Worm (Caenorhabditis elegans) whole organism, L2 larva: ENCODE results near the gene T28C6.8.

Experiments used
- C34F6.9 ChIP-seq: fragments of 150-350 bp; optimal IDR thresholded peaks from 2 replicates; lab custom pipeline; 2014; ENCODE audit warnings: missing biosample characterization, missing genetic modification characterization
- F13H6.1 ChIP-seq: sonication (generic microtip); optimal IDR thresholded peaks from 2 replicates; lab custom pipeline; 2016; ENCODE audit warnings: missing genetic modification characterization, missing compliant biosample characterization
- R02D3.7 ChIP-seq: fragments of 150-350 bp; optimal IDR thresholded peaks from 2 replicates; lab custom pipeline; 2014; ENCODE audit warnings: missing biosample characterization, missing genetic modification characterization
- Y55F3AM.14 ChIP-seq: fragments of 200-800 bp; sonication (Bioruptor generic); optimal IDR thresholded peaks from 2 replicates; lab custom pipeline; 2018; ENCODE audit warnings: mild to moderate bottlenecking, missing genetic modification characterization, missing compliant biosample characterization
- ZK546.5 ChIP-seq: sonication (generic microtip); optimal IDR thresholded peaks from 2 replicates; lab custom pipeline; 2017; ENCODE audit warnings: missing biosample characterization, missing genetic modification characterization
- alr-1 ChIP-seq: fragments of 150-350 bp; optimal IDR thresholded peaks from 2 replicates; lab custom pipeline; 2014; ENCODE audit warnings: missing biosample characterization, missing genetic modification characterization
- aly-2 ChIP-seq: fragments of 150-350 bp; optimal IDR thresholded peaks from 2 replicates; lab custom pipeline; 2014; ENCODE audit warnings: missing biosample characterization, missing genetic modification characterization
- blmp-1 ChIP-seq: sonication (generic microtip); optimal IDR thresholded peaks from 2 replicates; lab custom pipeline; 2017; ENCODE audit warnings: missing genetic modification characterization, mild to moderate bottlenecking, missing compliant biosample characterization, antibody characterized with exemption, moderate library complexity; ENCODE audit not compliant: insufficient read depth
- ceh-16 ChIP-seq: fragments of 150-350 bp; optimal IDR thresholded peaks from 2 replicates; lab custom pipeline; 2014; ENCODE audit warnings: missing biosample characterization, missing genetic modification characterization
- ceh-82 ChIP-seq: fragments of 150-350 bp; optimal IDR thresholded peaks from 2 replicates; lab custom pipeline; 2014; ENCODE audit warnings: missing biosample characterization, missing genetic modification characterization
- crh-2 ChIP-seq: sonication (generic microtip); optimal IDR thresholded peaks from 2 replicates; lab custom pipeline; 2017; ENCODE audit warnings: missing biosample characterization, missing genetic modification characterization
- dmd-4 ChIP-seq: sonication (generic microtip); optimal IDR thresholded peaks from 2 replicates; lab custom pipeline; 2017; ENCODE audit warnings: missing biosample characterization, missing genetic modification characterization
- egl-27 ChIP-seq: sonication (generic microtip); optimal IDR thresholded peaks from 3 replicates; lab custom pipeline; 2017; ENCODE audit warnings: missing biosample characterization, missing genetic modification reagents, missing genetic modification characterization
- elt-1 ChIP-seq: fragments of 150-350 bp; optimal IDR thresholded peaks from 2 replicates; lab custom pipeline; 2014; ENCODE audit warnings: missing biosample characterization, missing genetic modification characterization
- elt-3 ChIP-seq: sonication (generic microtip); optimal IDR thresholded peaks from 2 replicates; lab custom pipeline; 2017; ENCODE audit warnings: missing biosample characterization, missing genetic modification characterization
- fos-1 ChIP-seq: fragments of 150-350 bp; optimal IDR thresholded peaks from 2 replicates; lab custom pipeline; 2014; ENCODE audit warnings: missing biosample characterization, missing genetic modification characterization
- gmeb-1 ChIP-seq: fragments of 150-350 bp; optimal IDR thresholded peaks from 2 replicates; lab custom pipeline; 2014; ENCODE audit warnings: missing biosample characterization, missing genetic modification characterization
- lin-11 ChIP-seq: fragments of 150-350 bp; sonication (generic microtip); optimal IDR thresholded peaks from 2 replicates; lab custom pipeline; 2014; ENCODE audit warnings: missing biosample characterization, missing genetic modification characterization, inconsistent platforms, mixed read lengths
- lin-13 ChIP-seq: fragments of 150-350 bp; optimal IDR thresholded peaks from 2 replicates; lab custom pipeline; 2014; ENCODE audit warnings: missing biosample characterization, missing genetic modification reagents, missing genetic modification characterization
- lin-39 ChIP-seq: fragments of 150-350 bp; optimal IDR thresholded peaks from 2 replicates; lab custom pipeline; 2014; ENCODE audit warnings: missing biosample characterization, missing genetic modification reagents, missing genetic modification characterization
- lsy-2 ChIP-seq, 2 experiments: fragments of 150-350 bp in 1 of 2; sonication (generic microtip) in 1 of 2; optimal IDR thresholded peaks; 2 replicates each; lab custom pipeline; 2014 to 2017; ENCODE audit warnings: missing biosample characterization in 2 of 2, missing genetic modification characterization in 2 of 2
- mab-5 ChIP-seq: fragments of 150-350 bp; optimal IDR thresholded peaks from 2 replicates; lab custom pipeline; 2014; ENCODE audit warnings: missing biosample characterization, missing genetic modification characterization
- mbf-1 ChIP-seq: sonication (generic microtip); optimal IDR thresholded peaks from 2 replicates; lab custom pipeline; 2017; ENCODE audit warnings: missing biosample characterization, missing genetic modification characterization
- mdl-1 ChIP-seq, 2 experiments: fragments of 150-350 bp in 1 of 2; sonication (generic microtip) in 1 of 2; optimal IDR thresholded peaks; 2 replicates each; lab custom pipeline; 2017; ENCODE audit warnings: missing biosample characterization in 2 of 2, missing genetic modification characterization in 2 of 2
- nhr-10 ChIP-seq: sonication (generic microtip); optimal IDR thresholded peaks from 2 replicates; lab custom pipeline; 2017; ENCODE audit warnings: missing biosample characterization, missing genetic modification characterization
- nhr-11 ChIP-seq: fragments of 150-350 bp; optimal IDR thresholded peaks from 2 replicates; lab custom pipeline; 2014; ENCODE audit warnings: missing biosample characterization, missing genetic modification characterization
- nhr-12 ChIP-seq: fragments of 150-350 bp; optimal IDR thresholded peaks from 2 replicates; lab custom pipeline; 2014; ENCODE audit warnings: missing biosample characterization, missing genetic modification characterization
- nhr-129 ChIP-seq: fragments of 150-350 bp; optimal IDR thresholded peaks from 2 replicates; lab custom pipeline; 2014; ENCODE audit warnings: missing biosample characterization, missing genetic modification characterization
- nhr-21 ChIP-seq: fragments of 150-350 bp; optimal IDR thresholded peaks from 2 replicates; lab custom pipeline; 2014; ENCODE audit warnings: missing biosample characterization, missing genetic modification characterization
- nhr-237 ChIP-seq: fragments of 150-350 bp; optimal IDR thresholded peaks from 2 replicates; lab custom pipeline; 2014; ENCODE audit warnings: missing biosample characterization, missing genetic modification characterization
- nhr-25 ChIP-seq: fragments of 150-350 bp; sonication (generic microtip); optimal IDR thresholded peaks from 3 replicates; lab custom pipeline; 2014; ENCODE audit warnings: missing biosample characterization, missing genetic modification characterization
- nhr-77 ChIP-seq: fragments of 150-350 bp; optimal IDR thresholded peaks from 2 replicates; lab custom pipeline; 2014; ENCODE audit warnings: missing biosample characterization, missing genetic modification characterization
- peb-1 ChIP-seq: fragments of 150-350 bp; optimal IDR thresholded peaks from 2 replicates; lab custom pipeline; 2014; ENCODE audit warnings: missing biosample characterization, missing genetic modification characterization
- sem-4 ChIP-seq: fragments of 150-350 bp; optimal IDR thresholded peaks from 2 replicates; lab custom pipeline; 2014; ENCODE audit warnings: missing biosample characterization, missing genetic modification reagents, missing genetic modification characterization
- sma-3 ChIP-seq: sonication (generic microtip); optimal IDR thresholded peaks from 2 replicates; lab custom pipeline; 2016; ENCODE audit warnings: missing genetic modification reagents, missing genetic modification characterization, missing compliant biosample characterization
- sma-9 ChIP-seq, 2 experiments: fragments of 150-350 bp in 1 of 2; sonication (generic microtip) in 1 of 2; optimal IDR thresholded peaks; 2 replicates each; lab custom pipeline; 2014 to 2016; ENCODE audit warnings: missing genetic modification characterization in 2 of 2, mild to moderate bottlenecking in 1 of 2, missing biosample characterization in 1 of 2, missing compliant biosample characterization in 1 of 2, missing genetic modification reagents in 1 of 2, moderate library complexity in 1 of 2
- snpc-4 ChIP-seq: fragments of 150-350 bp; optimal IDR thresholded peaks from 2 replicates; lab custom pipeline; 2014; ENCODE audit warnings: missing biosample characterization, missing genetic modification characterization
- unc-39 ChIP-seq: fragments of 150-350 bp; optimal IDR thresholded peaks from 2 replicates; lab custom pipeline; 2014; ENCODE audit warnings: missing biosample characterization, missing genetic modification characterization
- unc-55 ChIP-seq: fragments of 150-350 bp; sonication (generic microtip); optimal IDR thresholded peaks from 3 replicates; lab custom pipeline; 2014; ENCODE audit warnings: missing biosample characterization, missing genetic modification reagents, missing genetic modification characterization
- unc-62 ChIP-seq: fragments of 150-350 bp; optimal IDR thresholded peaks from 2 replicates; lab custom pipeline; 2014; ENCODE audit warnings: missing biosample characterization, missing genetic modification reagents, missing genetic modification characterization
- zag-1 ChIP-seq: fragments of 150-350 bp; optimal IDR thresholded peaks from 2 replicates; lab custom pipeline; 2014; ENCODE audit warnings: missing biosample characterization, missing genetic modification characterization
- ztf-1 ChIP-seq: fragments of 200-800 bp; sonication (Bioruptor generic); conservative IDR thresholded peaks from 2 replicates; pipeline ENCODE4 v1.3.6; 2022; ENCODE audit warnings: missing genetic modification characterization, missing compliant biosample characterization
- ztf-11 ChIP-seq: sonication (generic microtip); optimal IDR thresholded peaks from 2 replicates; lab custom pipeline; 2017; ENCODE audit warnings: missing biosample characterization, missing genetic modification characterization

Gene T28C6.8

DNA sequence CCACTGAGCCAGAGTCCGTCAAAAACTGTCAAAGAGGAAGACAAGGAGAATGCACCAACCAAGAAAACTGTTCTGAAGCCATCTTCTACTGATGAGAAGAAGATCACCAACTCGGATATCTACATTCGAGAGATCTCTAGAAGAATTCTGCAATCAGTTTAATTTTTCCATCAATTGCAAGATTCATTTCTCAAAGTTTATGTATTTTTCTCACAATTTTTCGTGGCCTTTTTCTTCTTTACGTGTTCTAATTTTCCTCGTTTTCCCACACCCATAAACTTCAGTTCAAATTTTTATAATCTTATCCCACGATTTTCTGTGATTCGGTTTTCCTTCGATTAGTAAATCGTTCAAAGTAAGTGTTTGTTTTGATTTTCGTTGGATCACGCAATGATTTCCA is 43.3 kb upstream of the T28C6.8 start, which contains the start of gene hdl-2:
TSS of gene hdl-2 (plus strand) at position 301 of the 400 bp plus-strand sequence.
- no peak for TF ChIP-seq alr-1 (tag; lab: Kevin White, UChicago)
- no peak for TF ChIP-seq fos-1 (tag; lab: Kevin White, UChicago)
- TF ChIP-seq lin-13: no peak
- no peak for TF ChIP-seq ZK546.5
- TF ChIP-seq mbf-1 (tag; lab: Kevin White, UChicago): no peak
- no peak for TF ChIP-seq unc-62 (GFP tag; lab: Kevin White, UChicago)
- no peak for TF ChIP-seq elt-1 (tag; lab: Kevin White, UChicago)
- TF ChIP-seq nhr-77 (tag; lab: Kevin White, UChicago): no peak
- no peak for TF ChIP-seq crh-2
- TF ChIP-seq nhr-237 (tag; lab: Kevin White, UChicago): no peak
- TF ChIP-seq sma-9 (GFP tag; optimal IDR thresholded peaks at IDR 0.05; lab: Kevin White, UChicago): no peak
- TF ChIP-seq sma-9 (tag; optimal IDR thresholded peaks at IDR 0.05; lab: Kevin White, UChicago): no peak

DNA sequence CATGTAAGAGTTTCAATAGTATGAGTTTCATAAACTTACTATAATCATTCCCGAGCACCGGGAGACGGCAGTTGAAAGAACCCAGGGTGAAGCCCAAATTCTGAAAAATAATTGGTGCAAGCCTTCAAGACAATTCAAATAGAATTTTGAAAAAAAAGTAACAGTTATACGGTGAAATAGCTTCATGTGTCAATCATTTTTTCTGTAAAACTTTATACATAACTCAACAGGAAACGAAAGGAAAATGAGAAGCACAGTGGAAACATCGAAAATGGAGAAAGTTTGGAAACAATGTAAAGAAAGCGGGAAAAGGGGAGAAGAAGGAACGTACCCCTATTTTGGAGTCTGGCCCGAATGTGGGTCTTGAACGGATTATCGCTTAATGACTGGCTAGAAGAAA is 42.4 kb upstream of the T28C6.8 start, which contains the start of gene C09G9.3:
TSS of gene C09G9.3 (minus strand) at position 101 of the 400 bp plus-strand sequence.
- TF ChIP-seq lin-13 (no peak), gmeb-1 (tag; lab: Kevin White, UChicago) (no peak), ztf-11 (tag; lab: Kevin White, UChicago) (no peak), unc-55 (GFP tag; lab: Kevin White, UChicago) (no peak), ztf-1 (no peak), nhr-21 (tag; lab: Kevin White, UChicago) (no peak), ceh-82 (tag; lab: Kevin White, UChicago) (no peak), lin-39 (tag; lab: Kevin White, UChicago) (no peak), aly-2 (no peak), nhr-12 (no peak), crh-2 (no peak), unc-39 (tag; lab: Kevin White, UChicago) (no peak), zag-1 (no peak), lsy-2 (tag; optimal IDR thresholded peaks at IDR 0.05; lab: Kevin White, UChicago) (no peak), nhr-77 (tag; lab: Kevin White, UChicago) (no peak), nhr-11 (tag; lab: Kevin White, UChicago) (no peak), sem-4 (no peak), mdl-1 (tag; optimal IDR thresholded peaks at IDR 0.05; lab: Kevin White, UChicago) (no peak), peb-1 (no peak)

DNA sequence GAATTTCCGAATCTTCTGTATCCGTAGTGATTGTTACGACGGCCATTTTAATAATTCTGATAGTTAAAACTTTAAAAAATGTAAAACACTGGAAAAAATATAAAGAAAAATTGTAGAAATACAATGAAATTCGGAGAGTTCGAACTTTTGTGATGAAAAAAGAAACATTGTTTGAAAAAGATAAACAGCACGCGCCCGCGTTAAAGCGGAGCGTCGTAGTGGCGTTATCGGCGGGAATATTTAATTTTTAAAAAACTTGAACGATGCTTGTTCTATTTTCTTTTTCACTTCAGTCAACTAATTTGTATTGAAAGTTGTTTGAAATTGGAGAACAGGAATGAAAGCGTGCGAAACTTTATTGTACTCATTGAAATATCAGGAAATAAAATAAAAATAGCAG is 39.1 kb upstream of the T28C6.8 start, which contains the start of gene npp-23:
TSS of gene npp-23 (minus strand) at position 56 of the 400 bp plus-strand sequence.
- TF ChIP-seq R02D3.7 (tag; lab: Kevin White, UChicago) (no peak), sma-3 (GFP tag; lab: Kevin White, UChicago) (peak; percentile 20), gmeb-1 (tag; lab: Kevin White, UChicago) (peak; percentile 94), snpc-4 (tag; lab: Kevin White, UChicago) (peak; percentile 12)

DNA sequence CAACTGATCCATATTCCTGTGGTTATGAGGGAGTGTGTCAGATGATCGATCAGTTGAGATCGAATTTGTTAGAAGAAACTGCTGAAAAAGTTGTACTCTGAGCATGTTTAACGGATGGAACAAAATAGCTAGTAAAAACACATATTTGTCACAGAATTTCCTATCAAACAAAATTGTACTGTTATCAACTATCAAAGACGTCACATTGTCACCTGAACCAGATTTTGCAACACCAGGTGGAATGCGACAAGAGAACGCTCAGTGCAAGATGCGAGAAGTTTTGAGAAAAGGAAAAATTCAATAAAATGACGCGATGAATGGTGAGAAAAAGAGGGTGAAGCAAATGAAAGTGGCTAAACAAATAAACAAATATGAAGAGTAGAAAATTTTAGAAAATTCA is 37.0 kb upstream of the T28C6.8 start:
- no peak for TF ChIP-seq ceh-16 (tag; lab: Kevin White, UChicago)
- peak; percentile 23 for TF ChIP-seq fos-1 (tag; lab: Kevin White, UChicago)
- TF ChIP-seq ztf-1: no peak
- peak; percentile 44 for TF ChIP-seq sma-9 (GFP tag; optimal IDR thresholded peaks at IDR 0.05; lab: Kevin White, UChicago)
- TF ChIP-seq sma-9 (tag; optimal IDR thresholded peaks at IDR 0.05; lab: Kevin White, UChicago): no peak
- peak in 1 of 2 experiments; percentile 10 for TF ChIP-seq lsy-2 (tag; optimal IDR thresholded peaks at IDR 0.05; lab: Kevin White, UChicago)
- TF ChIP-seq crh-2: peak; percentile 6

DNA sequence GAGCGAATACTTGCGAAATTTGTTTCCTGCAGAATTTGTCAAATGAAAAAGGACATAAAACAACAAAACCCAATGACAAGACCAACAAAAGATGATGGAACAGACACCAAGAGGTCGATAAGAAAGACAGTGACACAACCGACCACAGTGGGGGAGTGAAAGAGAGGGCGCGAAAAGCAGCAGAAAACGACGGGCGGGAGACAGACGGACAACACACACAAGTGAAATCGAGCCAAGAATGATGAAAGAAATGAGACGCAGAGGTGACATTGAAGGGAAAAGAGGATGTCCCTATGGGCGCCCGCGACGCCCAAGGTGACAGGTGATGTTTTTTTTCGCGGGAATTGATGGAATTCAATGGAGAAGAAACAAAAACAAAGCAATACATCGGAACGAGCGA is 35.6 kb upstream of the T28C6.8 start:
- TF ChIP-seq F13H6.1: peak; percentile 79
- TF ChIP-seq nhr-21 (tag; lab: Kevin White, UChicago): peak; percentile 52
- peak; percentile 63 for TF ChIP-seq Y55F3AM.14
- peak; percentile 75 for TF ChIP-seq blmp-1
- TF ChIP-seq dmd-4 (tag; lab: Kevin White, UChicago): no peak
- no peak for TF ChIP-seq nhr-12
- TF ChIP-seq snpc-4 (tag; lab: Kevin White, UChicago): peak; percentile 29
- no peak for TF ChIP-seq mab-5 (tag; lab: Kevin White, UChicago)
- peak; percentile 93 for TF ChIP-seq fos-1 (tag; lab: Kevin White, UChicago)
- peak; percentile 11 for TF ChIP-seq gmeb-1 (tag; lab: Kevin White, UChicago)
- TF ChIP-seq R02D3.7 (tag; lab: Kevin White, UChicago): no peak
- TF ChIP-seq zag-1: no peak
- no peak for TF ChIP-seq unc-55 (GFP tag; lab: Kevin White, UChicago)
- TF ChIP-seq sma-3 (GFP tag; lab: Kevin White, UChicago): peak; percentile 77
- TF ChIP-seq lsy-2 (tag; optimal IDR thresholded peaks at IDR 0.05; lab: Kevin White, UChicago): peak in 1 of 2 experiments; percentile 53
- no peak for TF ChIP-seq mdl-1 (tag; optimal IDR thresholded peaks at IDR 0.05; lab: Kevin White, UChicago)
- TF ChIP-seq aly-2: no peak
- TF ChIP-seq nhr-25: peak; percentile 71
- peak; percentile 53 for TF ChIP-seq C34F6.9 (tag; lab: Kevin White, UChicago)
- peak; percentile 23 for TF ChIP-seq egl-27
- TF ChIP-seq nhr-129 (tag; lab: Kevin White, UChicago): peak; percentile 86
- TF ChIP-seq elt-3 (tag; lab: Kevin White, UChicago): no peak
- no peak for TF ChIP-seq nhr-11 (tag; lab: Kevin White, UChicago)
- TF ChIP-seq lin-11 (tag; lab: Kevin White, UChicago): no peak
- TF ChIP-seq nhr-10 (tag; lab: Kevin White, UChicago): no peak
- peak; percentile 55 for TF ChIP-seq sma-9 (GFP tag; optimal IDR thresholded peaks at IDR 0.05; lab: Kevin White, UChicago)
- TF ChIP-seq sma-9 (tag; optimal IDR thresholded peaks at IDR 0.05; lab: Kevin White, UChicago): no peak
- TF ChIP-seq crh-2: peak; percentile 53
